In the genomic region with DNA sequence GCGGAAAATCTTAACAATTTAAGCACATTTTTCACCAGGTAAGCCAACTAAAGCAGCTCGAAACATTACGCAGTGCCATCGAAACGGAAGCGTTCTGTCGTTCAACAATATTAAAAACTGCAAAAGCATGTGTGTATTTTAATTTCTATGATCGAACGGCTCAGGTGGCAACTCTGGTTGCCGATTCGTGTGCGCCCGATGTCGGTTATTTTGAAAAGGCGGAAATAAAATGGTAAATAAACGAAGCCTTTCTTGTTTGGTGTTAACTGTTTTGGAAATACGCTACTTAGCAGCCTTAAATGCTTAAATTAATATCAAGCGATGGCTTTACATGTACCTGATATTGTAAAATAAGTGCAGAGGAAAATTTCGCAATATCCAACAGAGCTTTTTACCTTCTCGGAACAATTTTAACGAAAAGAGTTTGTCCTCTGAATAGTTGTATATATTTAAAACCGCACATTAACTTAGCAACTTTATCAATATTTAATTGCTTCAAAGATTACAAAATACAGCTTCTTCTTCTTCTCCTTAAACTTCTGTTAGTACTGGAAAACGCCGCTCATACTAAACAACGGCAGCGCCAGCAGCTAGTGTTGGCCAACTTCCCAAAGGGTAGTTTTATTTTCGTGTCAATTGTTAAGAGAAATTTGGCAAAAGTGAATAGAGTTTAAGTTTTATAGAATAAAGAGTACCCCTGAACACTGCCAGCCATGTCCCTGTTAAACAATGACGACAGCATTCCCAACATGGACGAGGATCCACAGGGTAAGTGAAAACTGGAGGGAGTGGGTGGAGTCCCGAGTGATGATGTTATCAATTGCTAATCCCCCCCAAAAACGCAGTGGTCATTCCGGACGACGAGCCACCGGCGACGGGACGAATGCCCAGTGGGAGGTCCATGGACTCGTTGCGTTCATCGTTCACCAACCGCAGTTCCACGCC, we compare ENCODE assay signal across 1 fruit fly cellular context.
TF ChIP-seq lines count a peak whose summit lies in the region.

A gene (plus strand): TSS at position 588 of the 945 bp plus-strand sequence.

TF ChIP-seq in whole organism, embryonic, 481 proteins besides CTCF, POLR2A, EP300 and RAD21 (continued from another document and continues in another):
- TF ChIP-seq aop (GFP tag; IDR thresholded peaks at IDR 0.05; lab: Robert Waterston, UW) (no peak), peb (GFP tag; IDR thresholded peaks at IDR 0.05; lab: Robert Waterston, UW) (no peak), ems (GFP tag; optimal IDR thresholded peaks at IDR 0.05; lab: Kevin White, UChicago) (peak; percentile 57), nom (GFP tag; optimal IDR thresholded peaks at IDR 0.05; lab: Kevin White, UChicago) (peak; percentile 51), CG9609 (GFP tag; optimal IDR thresholded peaks at IDR 0.05; lab: Kevin White, UChicago) (no peak), Doc3 (GFP tag; IDR thresholded peaks at IDR 0.05; lab: Robert Waterston, UW; ENCODE audit: partially characterized antibody) (no peak), CG15479 (GFP tag; optimal IDR thresholded peaks at IDR 0.05; lab: Kevin White, UChicago) (no peak), gcm2 (GFP tag; optimal IDR thresholded peaks at IDR 0.05; lab: Kevin White, UChicago) (no peak), gt (GFP tag; IDR thresholded peaks at IDR 0.05; lab: Robert Waterston, UW) (no peak), exex (tag; optimal IDR thresholded peaks at IDR 0.05; lab: Kevin White, UChicago) (peak; percentile 47), CG18764 (GFP tag; optimal IDR thresholded peaks at IDR 0.05; lab: Kevin White, UChicago) (no peak), CG42726 (GFP tag; IDR thresholded peaks at IDR 0.05; lab: Robert Waterston, UW; ENCODE audit: partially characterized antibody) (no peak), fu2 (GFP tag; optimal IDR thresholded peaks at IDR 0.05; lab: Kevin White, UChicago) (peak; percentile 27), Nf-YA (GFP tag; IDR thresholded peaks at IDR 0.05; lab: Robert Waterston, UW) (no peak), az2 (GFP tag; optimal IDR thresholded peaks at IDR 0.05; lab: Kevin White, UChicago) (no peak), CG6689 (GFP tag; IDR thresholded peaks at IDR 0.05; lab: Robert Waterston, UW) (no peak), scrt (GFP tag; optimal IDR thresholded peaks at IDR 0.05; lab: Kevin White, UChicago) (peak; percentile 24), CG10979 (tag; optimal IDR thresholded peaks at IDR 0.05; lab: Kevin White, UChicago) (no peak), bowl (GFP tag; IDR thresholded peaks at IDR 0.05; lab: Robert Waterston, UW) (no peak), p53 (GFP tag; optimal IDR thresholded peaks at IDR 0.05; lab: Kevin White, UChicago) (no peak), CG4328 (GFP tag; optimal IDR thresholded peaks at IDR 0.05; lab: Kevin White, UChicago) (no peak), CG17612 (GFP tag; IDR thresholded peaks at IDR 0.05; lab: Robert Waterston, UW) (no peak), CG12391 (tag; optimal IDR thresholded peaks at IDR 0.05; lab: Kevin White, UChicago) (no peak), Sry-δ (GFP tag; optimal IDR thresholded peaks at IDR 0.05; lab: Kevin White, UChicago) (peak; percentile 42), CG9437 (GFP tag; optimal IDR thresholded peaks at IDR 0.05; lab: Kevin White, UChicago) (no peak), CG3407 (GFP tag; optimal IDR thresholded peaks at IDR 0.05; lab: Kevin White, UChicago) (peak; percentile 7), CG9215 (GFP tag; IDR thresholded peaks at IDR 0.05; lab: Robert Waterston, UW) (no peak), CG9797 (GFP tag; optimal IDR thresholded peaks at IDR 0.05; lab: Kevin White, UChicago) (no peak), bigmax (GFP tag; optimal IDR thresholded peaks at IDR 0.05; lab: Kevin White, UChicago) (no peak), HHEX (GFP tag; optimal IDR thresholded peaks at IDR 0.05; lab: Kevin White, UChicago) (no peak), Dbx (GFP tag; IDR thresholded peaks at IDR 0.05; lab: Robert Waterston, UW) (0 out of 3 replicates have a peak, but pooled peaks have one; percentile 40), unc-4 (GFP tag; IDR thresholded peaks at IDR 0.05; lab: Robert Waterston, UW; ENCODE audit: partially characterized antibody) (no peak), CG1024 (GFP tag; IDR thresholded peaks at IDR 0.05; lab: Robert Waterston, UW) (no peak), Hsf (GFP tag; optimal IDR thresholded peaks at IDR 0.05; lab: Kevin White, UChicago) (peak; percentile 29), lbe (GFP tag; optimal IDR thresholded peaks at IDR 0.05; lab: Kevin White, UChicago) (no peak), wdn (GFP tag; IDR thresholded peaks at IDR 0.05; lab: Robert Waterston, UW) (no peak), Fer3 (tag; optimal IDR thresholded peaks at IDR 0.05; lab: Kevin White, UChicago) (no peak), CG10462 (GFP tag; optimal IDR thresholded peaks at IDR 0.05; lab: Kevin White, UChicago) (no peak), Fer1 (GFP tag; optimal IDR thresholded peaks at IDR 0.05; lab: Kevin White, UChicago) (no peak), Atf-2 (GFP tag; optimal IDR thresholded peaks at IDR 0.05; lab: Kevin White, UChicago) (peak; percentile 40), CG14860 (GFP tag; IDR thresholded peaks at IDR 0.05; lab: Robert Waterston, UW; ENCODE audit: partially characterized antibody) (no peak), Dp (GFP tag; optimal IDR thresholded peaks at IDR 0.05; lab: Kevin White, UChicago) (peak; percentile 47), MBD-R2 (GFP tag; IDR thresholded peaks at IDR 0.05; lab: Robert Waterston, UW) (peak; percentile 67), CG1832 (GFP tag; optimal IDR thresholded peaks at IDR 0.05; lab: Kevin White, UChicago) (no peak), HLH4C (GFP tag; IDR thresholded peaks at IDR 0.05; lab: Robert Waterston, UW; ENCODE audit: partially characterized antibody) (0 out of 3 replicates have a peak, but pooled peaks have one; percentile 41), trem (tag; optimal IDR thresholded peaks at IDR 0.05; lab: Kevin White, UChicago) (peak; percentile 49), NK7.1 (GFP tag; optimal IDR thresholded peaks at IDR 0.05; lab: Kevin White, UChicago) (no peak), CG13296 (GFP tag; optimal IDR thresholded peaks at IDR 0.05; lab: Kevin White, UChicago) (no peak), CG4730 (GFP tag; IDR thresholded peaks at IDR 0.05; lab: Robert Waterston, UW) (no peak), Rx (GFP tag; IDR thresholded peaks at IDR 0.05; lab: Robert Waterston, UW) (no peak), Oli (tag; optimal IDR thresholded peaks at IDR 0.05; lab: Kevin White, UChicago) (no peak), hbn (GFP tag; IDR thresholded peaks at IDR 0.05; lab: Robert Waterston, UW; ENCODE audit: partially characterized antibody) (no peak), CG2678 (tag; optimal IDR thresholded peaks at IDR 0.05; lab: Kevin White, UChicago) (no peak), stwl (tag; optimal IDR thresholded peaks at IDR 0.05; lab: Kevin White, UChicago) (peak; percentile 75), grn (GFP tag; optimal IDR thresholded peaks at IDR 0.05; lab: Kevin White, UChicago) (peak; percentile 20), CG16815 (GFP tag; optimal IDR thresholded peaks at IDR 0.05; lab: Kevin White, UChicago) (no peak), NFAT (GFP tag; IDR thresholded peaks at IDR 0.05; lab: Robert Waterston, UW) (peak; percentile 59; the same call in 1 of the 2 replicates), CG31224 (GFP tag; IDR thresholded peaks at IDR 0.05; lab: Robert Waterston, UW) (no peak), CG7839 (tag; optimal IDR thresholded peaks at IDR 0.05; lab: Kevin White, UChicago) (peak; percentile 21), gsb-n (tag; optimal IDR thresholded peaks at IDR 0.05; lab: Kevin White, UChicago) (no peak), CHES-1-like (GFP tag; optimal IDR thresholded peaks at IDR 0.05; lab: Kevin White, UChicago) (peak; percentile 40), ewg (GFP tag; optimal IDR thresholded peaks at IDR 0.05; lab: Kevin White, UChicago) (peak; percentile 1), CG8944 (GFP tag; optimal IDR thresholded peaks at IDR 0.05; lab: Kevin White, UChicago) (no peak), CG12104 (GFP tag; optimal IDR thresholded peaks at IDR 0.05; lab: Kevin White, UChicago) (no peak), salm (tag; optimal IDR thresholded peaks at IDR 0.05; lab: Kevin White, UChicago) (no peak), CG6272 (GFP tag; IDR thresholded peaks at IDR 0.05; lab: Robert Waterston, UW) (no peak), dimm (GFP tag; IDR thresholded peaks at IDR 0.05; lab: Robert Waterston, UW) (no peak), sisA (GFP tag; IDR thresholded peaks at IDR 0.05; lab: Robert Waterston, UW) (no peak), CG4424 (GFP tag; optimal IDR thresholded peaks at IDR 0.05; lab: Kevin White, UChicago) (no peak), CG31365 (tag; optimal IDR thresholded peaks at IDR 0.05; lab: Kevin White, UChicago) (no peak), CG11696 (GFP tag; IDR thresholded peaks at IDR 0.05; lab: Robert Waterston, UW) (no peak), CG12155 (GFP tag; optimal IDR thresholded peaks at IDR 0.05; lab: Kevin White, UChicago) (peak; percentile 34), Oaz (GFP tag; IDR thresholded peaks at IDR 0.05; lab: Robert Waterston, UW) (no peak), lab (GFP tag; optimal IDR thresholded peaks at IDR 0.05; lab: Kevin White, UChicago) (peak; percentile 45), esg (GFP tag; conservative IDR thresholded peaks at IDR 0.05; lab: Robert Waterston, UW) (no peak), zen2 (GFP tag; IDR thresholded peaks at IDR 0.05; lab: Robert Waterston, UW; ENCODE audit: partially characterized antibody) (no peak), Chrac-16 (GFP tag; optimal IDR thresholded peaks at IDR 0.05; lab: Kevin White, UChicago) (peak; percentile 2), sob (GFP tag; IDR thresholded peaks at IDR 0.05; lab: Robert Waterston, UW) (peak; percentile 42), CG4282 (GFP tag; optimal IDR thresholded peaks at IDR 0.05; lab: Kevin White, UChicago) (peak; percentile 25), BtbVII (GFP tag; optimal IDR thresholded peaks at IDR 0.05; lab: Kevin White, UChicago) (no peak), dati (GFP tag; IDR thresholded peaks at IDR 0.05; lab: Robert Waterston, UW) (no peak), MTF-1 (GFP tag; optimal IDR thresholded peaks at IDR 0.05; lab: Kevin White, UChicago; ENCODE audit: borderline replicate concordance) (no peak), Pdp1 (GFP tag; optimal IDR thresholded peaks at IDR 0.05; lab: Kevin White, UChicago) (peak in 1 of 2 experiments; percentile 63), Dfd (GFP tag; optimal IDR thresholded peaks at IDR 0.05; lab: Kevin White, UChicago) (no peak), CG8281 (tag; optimal IDR thresholded peaks at IDR 0.05; lab: Kevin White, UChicago) (no peak), Camta (GFP tag; optimal IDR thresholded peaks at IDR 0.05; lab: Kevin White, UChicago) (no peak), CG10565 (GFP tag; optimal IDR thresholded peaks at IDR 0.05; lab: Kevin White, UChicago) (no peak), tio (GFP tag; optimal IDR thresholded peaks at IDR 0.05; lab: Kevin White, UChicago) (no peak), CG32532 (GFP tag; IDR thresholded peaks at IDR 0.05; lab: Robert Waterston, UW) (no peak), C15 (GFP tag; IDR thresholded peaks at IDR 0.05; lab: Robert Waterston, UW) (no peak), CG13123 (GFP tag; optimal IDR thresholded peaks at IDR 0.05; lab: Kevin White, UChicago) (no peak), hkb (optimal IDR thresholded peaks at IDR 0.05; lab: Kevin White, UChicago) (no peak), hkb (GFP tag; IDR thresholded peaks at IDR 0.05; lab: Robert Waterston, UW) (no peak), CG32772 (GFP tag; IDR thresholded peaks at IDR 0.05; lab: Robert Waterston, UW) (no peak), Bteb2 (GFP tag; optimal IDR thresholded peaks at IDR 0.05; lab: Kevin White, UChicago) (peak; percentile 19), ab (GFP tag; optimal IDR thresholded peaks at IDR 0.05; lab: Kevin White, UChicago) (no peak), tll (GFP tag; optimal IDR thresholded peaks at IDR 0.05; lab: Kevin White, UChicago) (no peak), btn (GFP tag; optimal IDR thresholded peaks at IDR 0.05; lab: Kevin White, UChicago) (no peak), CG13424 (tag; optimal IDR thresholded peaks at IDR 0.05; lab: Kevin White, UChicago) (no peak), CG11456 (GFP tag; IDR thresholded peaks at IDR 0.05; lab: Robert Waterston, UW) (peak; percentile 77; the same call in 2 of the 3 replicates), CG17829 (tag; optimal IDR thresholded peaks at IDR 0.05; lab: Kevin White, UChicago) (no peak), CG4404 (GFP tag; IDR thresholded peaks at IDR 0.05; lab: Robert Waterston, UW) (no peak), gem (tag; optimal IDR thresholded peaks at IDR 0.05; lab: Kevin White, UChicago) (no peak), Tbp (GFP tag; optimal IDR thresholded peaks at IDR 0.05; lab: Kevin White, UChicago) (no peak), CG4707 (GFP tag; optimal IDR thresholded peaks at IDR 0.05; lab: Kevin White, UChicago) (no peak), CG17359 (tag; optimal IDR thresholded peaks at IDR 0.05; lab: Kevin White, UChicago) (peak; percentile 35), ranshi (GFP tag; IDR thresholded peaks at IDR 0.05; lab: Robert Waterston, UW) (no peak), dmrt99B (tag; optimal IDR thresholded peaks at IDR 0.05; lab: Kevin White, UChicago) (no peak), Kr (GFP tag; optimal IDR thresholded peaks at IDR 0.05; lab: Kevin White, UChicago) (no peak), dm (GFP tag; optimal IDR thresholded peaks at IDR 0.05; lab: Kevin White, UChicago) (no peak), CG3726 (GFP tag; IDR thresholded peaks at IDR 0.05; lab: Robert Waterston, UW) (no peak), disco-r (GFP tag; optimal IDR thresholded peaks at IDR 0.05; lab: Kevin White, UChicago) (no peak), CG18262 (tag; optimal IDR thresholded peaks at IDR 0.05; lab: Kevin White, UChicago) (no peak), Dad (GFP tag; optimal IDR thresholded peaks at IDR 0.05; lab: Kevin White, UChicago) (peak; percentile 28), Ptx1 (GFP tag; IDR thresholded peaks at IDR 0.05; lab: Robert Waterston, UW) (peak; percentile 32; the same call in 1 of the 2 replicates), CG12219 (GFP tag; optimal IDR thresholded peaks at IDR 0.05; lab: Kevin White, UChicago) (no peak), Abd-B (GFP tag; optimal IDR thresholded peaks at IDR 0.05; lab: Kevin White, UChicago) (peak; percentile 32), cad (GFP tag; optimal IDR thresholded peaks at IDR 0.05; lab: Kevin White, UChicago) (no peak), wek (GFP tag; optimal IDR thresholded peaks at IDR 0.05; lab: Kevin White, UChicago) (no peak), D (optimal IDR thresholded peaks at IDR 0.05; lab: Kevin White, UChicago) (no peak), D (GFP tag; optimal IDR thresholded peaks at IDR 0.05; lab: Kevin White, UChicago) (no peak), br (optimal IDR thresholded peaks at IDR 0.05; lab: Kevin White, UChicago) (no peak), CG5180 (GFP tag; optimal IDR thresholded peaks at IDR 0.05; lab: Kevin White, UChicago) (no peak), CG7963 (GFP tag; IDR thresholded peaks at IDR 0.05; lab: Robert Waterston, UW; ENCODE audit: partially characterized antibody) (no peak)
